Fruit fly (Drosophila melanogaster) whole organism, adult: ENCODE measurements around the gene CG13384.

Source experiments
- CG12768 ChIP-seq: fragments of 200-800 bp; sonication (Bioruptor generic); optimal IDR thresholded peaks from 2 replicates; lab custom pipeline; 2017; ENCODE audit warnings: missing biosample characterization, missing genetic modification characterization, mild to moderate bottlenecking, moderate library complexity, missing genetic modification reagents
- CG1620 ChIP-seq: fragments of 200-800 bp; sonication (Bioruptor generic); optimal IDR thresholded peaks from 2 replicates; lab custom pipeline; 2016; ENCODE audit warnings: missing biosample characterization, missing genetic modification characterization
- CG33017 ChIP-seq: fragments of 200-800 bp; sonication (Bioruptor generic); optimal IDR thresholded peaks from 2 replicates; lab custom pipeline; 2018; ENCODE audit warnings: missing biosample characterization, mild to moderate bottlenecking, missing genetic modification characterization, moderate library complexity
- CG7045 ChIP-seq: fragments of 200-800 bp; sonication (Bioruptor generic); optimal IDR thresholded peaks from 2 replicates; lab custom pipeline; 2017; ENCODE audit warnings: missing biosample characterization, mild to moderate bottlenecking, missing genetic modification characterization
- CG7101 ChIP-seq: fragments of 200-800 bp; sonication (Bioruptor generic); optimal IDR thresholded peaks from 2 replicates; lab custom pipeline; 2018; ENCODE audit warnings: missing biosample characterization, mild to moderate bottlenecking, missing genetic modification characterization, moderate library complexity
- Clk ChIP-seq: fragments of 200-800 bp; sonication (Bioruptor generic); optimal IDR thresholded peaks from 2 replicates; lab custom pipeline; 2017; ENCODE audit warnings: missing biosample characterization, missing genetic modification characterization
- Crg-1 ChIP-seq: fragments of 200-800 bp; sonication (Bioruptor generic); optimal IDR thresholded peaks from 2 replicates; lab custom pipeline; 2016; ENCODE audit warnings: missing biosample characterization, missing genetic modification characterization
- bab1 ChIP-seq: fragments of 200-800 bp; sonication (Bioruptor generic); optimal IDR thresholded peaks from 3 replicates; lab custom pipeline; 2019; ENCODE audit warnings: missing biosample characterization, mild to moderate bottlenecking, missing genetic modification characterization, moderate library complexity
- kay ChIP-seq: fragments of 200-800 bp; sonication (Bioruptor generic); peaks from one replicate; lab custom pipeline; 2016; ENCODE audit warnings: missing biosample characterization, missing genetic modification characterization, borderline replicate concordance
- ovo ChIP-seq: fragments of 200-800 bp; sonication (Bioruptor generic); optimal IDR thresholded peaks from 2 replicates; lab custom pipeline; 2016; ENCODE audit warnings: missing biosample characterization, missing genetic modification characterization
- tj ChIP-seq: fragments of 200-800 bp; sonication (Bioruptor generic); optimal IDR thresholded peaks from 3 replicates; lab custom pipeline; 2017; ENCODE audit warnings: missing biosample characterization, mild to moderate bottlenecking, missing genetic modification characterization, moderate library complexity
- toe ChIP-seq: fragments of 200-800 bp; sonication (Bioruptor generic); optimal IDR thresholded peaks from 2 replicates; lab custom pipeline; 2016; ENCODE audit warnings: missing biosample characterization, missing genetic modification characterization

dm6 chr2L:8411530-8411929, 27.3 kb downstream of the CG13384 start, which contains the start of gene Naglu:
- TF ChIP-seq ovo (GFP tag; lab: Kevin White, UChicago) (no peak), Crg-1 (no peak), Clk (no peak), CG12768 (GFP tag; lab: Kevin White, UChicago) (peak; percentile 17), CG7101 (tag; lab: Kevin White, UChicago) (peak; percentile 24), CG1620 (no peak), toe (GFP tag; lab: Kevin White, UChicago) (no peak), kay (no peak), CG7045 (GFP tag; lab: Kevin White, UChicago) (no peak), tj (GFP tag; lab: Kevin White, UChicago) (no peak), CG33017 (tag; lab: Kevin White, UChicago) (peak; percentile 5), bab1 (GFP tag; lab: Kevin White, UChicago) (no peak)
